Worm (Caenorhabditis elegans): ENCODE results near the gene mdt-27.

DNA sequence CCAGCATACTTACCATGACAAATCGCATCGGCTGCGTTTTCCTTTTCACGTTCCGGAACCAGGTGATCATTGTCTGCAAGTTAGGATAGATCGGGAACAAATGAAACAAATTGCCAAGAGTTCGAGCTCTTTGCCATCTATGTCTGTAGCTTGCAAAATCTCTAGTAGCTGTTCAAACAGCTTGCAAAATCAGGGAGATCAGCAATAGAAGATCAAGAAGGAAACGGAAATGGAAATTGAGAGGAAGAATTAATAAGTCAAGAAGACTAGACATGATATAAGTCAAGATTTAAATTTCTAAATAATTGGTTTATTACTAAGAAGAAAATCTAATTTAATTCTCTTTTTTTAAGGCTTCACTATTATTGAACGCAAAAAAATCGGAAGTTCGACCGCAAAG lies 18.8 kb upstream of the mdt-27 start, which contains the start of gene F07C3.3:
- no peak for TF ChIP-seq F16B12.6 (tag; optimal IDR thresholded peaks at IDR 0.05)
- TF ChIP-seq mep-1 (tag; optimal IDR thresholded peaks at IDR 0.05), result no peak
- no peak for TF ChIP-seq nhr-237 (tag; optimal IDR thresholded peaks at IDR 0.05)
- TF ChIP-seq pag-3 (tag; optimal IDR thresholded peaks at IDR 0.05; ENCODE audit: borderline replicate concordance, insufficient read depth), result no peak
- no peak for TF ChIP-seq ama-1 (optimal IDR thresholded peaks at IDR 0.05)
- TF ChIP-seq lin-35 (GFP tag; optimal IDR thresholded peaks at IDR 0.05), result no peak
